Fruit fly (Drosophila melanogaster) whole organism, embryonic: Measurements from ENCODE around the gene Rbp4.

Experiments used
- ATbp ChIP-seq: fragments of 200-800 bp; sonication (Bioruptor generic); optimal IDR thresholded peaks from 2 replicates; lab custom pipeline; 2017; ENCODE audit warnings: missing biosample characterization, mild to moderate bottlenecking, missing genetic modification characterization, missing genetic modification reagents
- Abd-B ChIP-seq: fragments of 200-800 bp; sonication (Bioruptor generic); optimal IDR thresholded peaks from 2 replicates; lab custom pipeline; 2018; ENCODE audit warnings: missing biosample characterization, mild to moderate bottlenecking, missing genetic modification characterization, moderate library complexity
- Adf1 ChIP-seq: fragments of 200-800 bp; sonication (Bioruptor generic); IDR thresholded peaks from 2 replicates; pipeline ENCODE4 v1.3.6; 2022; ENCODE audit warnings: missing biosample characterization, missing genetic modification characterization
- Asciz ChIP-seq: fragments of 200-800 bp; sonication (Bioruptor generic); optimal IDR thresholded peaks from 2 replicates; lab custom pipeline; 2017; ENCODE audit warnings: missing biosample characterization, mild to moderate bottlenecking, missing genetic modification characterization, missing genetic modification reagents
- Blimp-1 ChIP-seq: fragments of 200-800 bp; sonication (Bioruptor generic); optimal IDR thresholded peaks from 3 replicates; lab custom pipeline; 2018; ENCODE audit warnings: missing biosample characterization, missing genetic modification characterization, mild to moderate bottlenecking, moderate library complexity, missing genetic modification reagents
- BtbVII ChIP-seq: fragments of 200-800 bp; sonication (Bioruptor generic); optimal IDR thresholded peaks from 3 replicates; lab custom pipeline; 2017; ENCODE audit warnings: missing biosample characterization, mild to moderate bottlenecking, missing genetic modification characterization
- CG10147 ChIP-seq: fragments of 200-800 bp; sonication (Bioruptor generic); optimal IDR thresholded peaks from 2 replicates; lab custom pipeline; 2019; ENCODE audit warnings: missing biosample characterization, mild to moderate bottlenecking, missing genetic modification characterization, moderate library complexity
- CG11085 ChIP-seq: fragments of 200-800 bp; sonication (Bioruptor generic); IDR thresholded peaks from 2 replicates; pipeline ENCODE4 v1.3.6; 2022; ENCODE audit warnings: missing biosample characterization, missing genetic modification characterization
- CG11398 ChIP-seq: fragments of 200-800 bp; sonication (Bioruptor generic); optimal IDR thresholded peaks from 2 replicates; lab custom pipeline; 2016; ENCODE audit warnings: missing biosample characterization, missing genetic modification characterization
- CG15073 ChIP-seq: fragments of 200-800 bp; sonication (Bioruptor generic); optimal IDR thresholded peaks from 2 replicates; lab custom pipeline; 2016; ENCODE audit warnings: missing biosample characterization, missing genetic modification characterization
- CG15514 ChIP-seq: fragments of 200-800 bp; sonication (Bioruptor generic); optimal IDR thresholded peaks from 3 replicates; lab custom pipeline; 2017; ENCODE audit warnings: missing biosample characterization, missing genetic modification characterization, mild to moderate bottlenecking, moderate library complexity, missing genetic modification reagents
- CG17612 ChIP-seq: fragments of 200-800 bp; sonication (Bioruptor generic); IDR thresholded peaks from 2 replicates; pipeline ENCODE4 v1.3.6; 2022; ENCODE audit warnings: missing biosample characterization, missing genetic modification characterization
- CG31441 ChIP-seq: fragments of 200-800 bp; sonication (Bioruptor generic); IDR thresholded peaks from 2 replicates; pipeline ENCODE4 v1.3.6; 2022; ENCODE audit warnings: missing biosample characterization, missing genetic modification characterization
- CG32532 ChIP-seq: fragments of 200-800 bp; sonication (Bioruptor generic); IDR thresholded peaks from 2 replicates; pipeline ENCODE4 v1.3.6; 2022; ENCODE audit warnings: missing biosample characterization, missing genetic modification characterization
- CG34422 ChIP-seq: fragments of 200-800 bp; sonication (Bioruptor generic); IDR thresholded peaks from 3 replicates; pipeline ENCODE4 v1.3.6; 2022; ENCODE audit warnings: missing biosample characterization, missing genetic modification characterization
- CG4707 ChIP-seq: fragments of 200-800 bp; sonication (Bioruptor generic); optimal IDR thresholded peaks from 2 replicates; lab custom pipeline; 2018; ENCODE audit warnings: missing biosample characterization, mild to moderate bottlenecking, missing genetic modification characterization, moderate library complexity
- CG6175 ChIP-seq: fragments of 200-800 bp; sonication (Bioruptor generic); IDR thresholded peaks from 3 replicates; pipeline ENCODE4 v1.3.6; 2022; ENCODE audit warnings: missing biosample characterization, missing genetic modification characterization
- CG6272 ChIP-seq: fragments of 200-800 bp; sonication (Bioruptor generic); IDR thresholded peaks from 2 replicates; pipeline ENCODE4 v1.3.6; 2022; ENCODE audit warnings: missing biosample characterization, missing genetic modification characterization
- CG7556 ChIP-seq: fragments of 200-800 bp; sonication (Bioruptor generic); optimal IDR thresholded peaks from 2 replicates; lab custom pipeline; 2017; ENCODE audit warnings: missing biosample characterization, mild to moderate bottlenecking, missing genetic modification characterization
- CG7987 ChIP-seq: fragments of 200-800 bp; sonication (Bioruptor generic); optimal IDR thresholded peaks from 2 replicates; lab custom pipeline; 2018; ENCODE audit warnings: missing biosample characterization, mild to moderate bottlenecking, missing genetic modification characterization, moderate library complexity
- CTCF ChIP-seq: fragments of 200-800 bp; sonication (Bioruptor generic); optimal IDR thresholded peaks from 2 replicates; lab custom pipeline; 2017; ENCODE audit warnings: missing biosample characterization, mild to moderate bottlenecking, missing genetic modification characterization, moderate library complexity
- Deaf1 ChIP-seq: fragments of 200-800 bp; optimal IDR thresholded peaks from 3 replicates; lab custom pipeline; 2019; ENCODE audit warnings: missing biosample characterization, mild to moderate bottlenecking, missing genetic modification characterization, moderate library complexity
- Dek ChIP-seq: fragments of 200-800 bp; sonication (Bioruptor generic); optimal IDR thresholded peaks from 3 replicates; lab custom pipeline; 2019; ENCODE audit warnings: missing biosample characterization, mild to moderate bottlenecking, missing genetic modification characterization, moderate library complexity
- Doc3 ChIP-seq: fragments of 200-800 bp; sonication (Bioruptor generic); IDR thresholded peaks from 3 replicates; pipeline ENCODE4 v1.3.6; 2022; ENCODE audit warnings: missing biosample characterization, missing genetic modification characterization; ENCODE audit not compliant: partially characterized antibody
- Hey ChIP-seq: fragments of 200-800 bp; sonication (Bioruptor generic); optimal IDR thresholded peaks from 3 replicates; lab custom pipeline; 2018; ENCODE audit warnings: missing biosample characterization, mild to moderate bottlenecking, missing genetic modification characterization
- Ptx1 ChIP-seq: fragments of 200-800 bp; sonication (Bioruptor generic); IDR thresholded peaks from 2 replicates; pipeline ENCODE4 v1.3.6; 2022; ENCODE audit warnings: missing biosample characterization, missing genetic modification characterization
- Rfx ChIP-seq: fragments of 200-800 bp; sonication (Bioruptor generic); IDR thresholded peaks from 2 replicates; pipeline ENCODE4 v1.3.6; 2022; ENCODE audit warnings: missing biosample characterization, missing genetic modification characterization
- Rx ChIP-seq: fragments of 200-800 bp; sonication (Bioruptor generic); IDR thresholded peaks from 2 replicates; pipeline ENCODE4 v1.3.6; 2022; ENCODE audit warnings: missing biosample characterization, missing genetic modification characterization
- Stat92E ChIP-seq, 3 experiments: fragments of >200 bp in 2 of 3; fragments of 200-800 bp in 1 of 3; sonication (Bioruptor generic) in 1 of 3; optimal IDR thresholded peaks; 2 replicates each; lab custom pipeline; 2017 to 2019; ENCODE audit warnings: missing biosample characterization in 3 of 3, missing genetic modification characterization in 3 of 3, mild to moderate bottlenecking in 1 of 3, moderate library complexity in 1 of 3
- Tbp ChIP-seq: fragments of >200 bp; optimal IDR thresholded peaks from 2 replicates; lab custom pipeline; 2018; ENCODE audit warnings: missing biosample characterization, missing genetic modification characterization
- aop ChIP-seq: fragments of 200-800 bp; sonication (Bioruptor generic); IDR thresholded peaks from 2 replicates; pipeline ENCODE4 v1.3.6; 2022; ENCODE audit warnings: missing biosample characterization, missing genetic modification characterization
- bab2 ChIP-seq: fragments of 200-800 bp; sonication (Bioruptor generic); optimal IDR thresholded peaks from 2 replicates; lab custom pipeline; 2016; ENCODE audit warnings: missing biosample characterization, missing genetic modification characterization
- bigmax ChIP-seq: fragments of 200-800 bp; sonication (Bioruptor generic); optimal IDR thresholded peaks from 2 replicates; lab custom pipeline; 2018; ENCODE audit warnings: missing biosample characterization, mild to moderate bottlenecking, missing genetic modification characterization
- cg ChIP-seq: fragments of 200-800 bp; sonication (Bioruptor generic); optimal IDR thresholded peaks from 3 replicates; lab custom pipeline; 2019; ENCODE audit warnings: missing biosample characterization, mild to moderate bottlenecking, missing genetic modification characterization, moderate library complexity
- chif ChIP-seq, 2 experiments: fragments of 200-800 bp; sonication (Bioruptor generic); optimal IDR thresholded peaks; 3 replicates each; lab custom pipeline; 2016; ENCODE audit warnings: missing biosample characterization in 2 of 2, missing genetic modification characterization in 2 of 2
- ems ChIP-seq: fragments of 200-800 bp; sonication (Bioruptor generic); optimal IDR thresholded peaks from 3 replicates; lab custom pipeline; 2016; ENCODE audit warnings: missing biosample characterization, missing genetic modification characterization
- grau ChIP-seq: fragments of 200-800 bp; optimal IDR thresholded peaks from 3 replicates; lab custom pipeline; 2019; ENCODE audit warnings: missing biosample characterization, mild to moderate bottlenecking, missing genetic modification characterization, moderate library complexity
- gsb ChIP-seq: fragments of 200-800 bp; sonication (Bioruptor generic); IDR thresholded peaks from 2 replicates; pipeline ENCODE4 v1.3.6; 2022; ENCODE audit warnings: missing biosample characterization, missing genetic modification characterization
- gsb-n ChIP-seq: fragments of 200-800 bp; sonication (Bioruptor generic); optimal IDR thresholded peaks from 3 replicates; lab custom pipeline; 2018; ENCODE audit warnings: missing biosample characterization, mild to moderate bottlenecking, missing genetic modification characterization
- kni ChIP-seq: fragments of 200-800 bp; sonication (Bioruptor generic); optimal IDR thresholded peaks from 3 replicates; lab custom pipeline; 2017; ENCODE audit warnings: mild to moderate bottlenecking, missing biosample characterization, missing genetic modification reagents, missing genetic modification characterization
- lov ChIP-seq, 2 experiments: fragments of 200-800 bp in 1 of 2; fragments of >200 bp in 1 of 2; sonication (Bioruptor generic) in 1 of 2; IDR thresholded peaks in 1 of 2; optimal IDR thresholded peaks in 1 of 2; 2 replicates in 1 of 2; 3 replicates in 1 of 2; pipeline versions ENCODE4 v1.3.6 to Lab custom; 2017 to 2022; ENCODE audit warnings: missing biosample characterization in 1 of 2, missing genetic modification characterization in 1 of 2
- maf-S ChIP-seq: fragments of 200-800 bp; sonication (Bioruptor generic); optimal IDR thresholded peaks from 2 replicates; lab custom pipeline; 2016; ENCODE audit warnings: missing biosample characterization, missing genetic modification characterization
- mirr ChIP-seq: fragments of 200-800 bp; sonication (Bioruptor generic); optimal IDR thresholded peaks from 3 replicates; lab custom pipeline; 2018; ENCODE audit warnings: missing biosample characterization, mild to moderate bottlenecking, missing genetic modification characterization
- psq ChIP-seq: fragments of 200-800 bp; sonication (Bioruptor generic); optimal IDR thresholded peaks from 2 replicates; lab custom pipeline; 2017; ENCODE audit warnings: missing biosample characterization, missing genetic modification characterization
- shn ChIP-seq: fragments of 200-800 bp; sonication (Bioruptor generic); optimal IDR thresholded peaks from 3 replicates; lab custom pipeline; 2016; ENCODE audit warnings: missing biosample characterization, missing genetic modification characterization
- sima ChIP-seq: fragments of 200-800 bp; sonication (Bioruptor generic); optimal IDR thresholded peaks from 2 replicates; lab custom pipeline; 2016; ENCODE audit warnings: missing biosample characterization, missing genetic modification characterization
- tx ChIP-seq: fragments of 200-800 bp; sonication (Bioruptor generic); optimal IDR thresholded peaks from 2 replicates; lab custom pipeline; 2016; ENCODE audit warnings: missing biosample characterization, missing genetic modification characterization
- vnd ChIP-seq: fragments of 200-800 bp; sonication (Bioruptor generic); IDR thresholded peaks from 3 replicates; pipeline ENCODE4 v1.3.6; 2022; ENCODE audit warnings: missing biosample characterization, missing genetic modification characterization; ENCODE audit not compliant: partially characterized antibody

Rbp4 gene

dm6 chr3R:13676137-13677086 lies 20.2 kb upstream of the Rbp4 start, which contains the start of the genes Lkb1 and CG9588 (continued):
- TF ChIP-seq CG11085 (GFP tag; lab: Robert Waterston, UW), result peak; percentile 69
- peak; percentile 81 for TF ChIP-seq CG34422
- peak; percentile 41; the same call in 1 of the 2 replicates for TF ChIP-seq CG6272
- TF ChIP-seq cg, result no peak
- TF ChIP-seq bab2 (GFP tag; lab: Kevin White, UChicago), result peak; percentile 55
- TF ChIP-seq Abd-B (GFP tag; lab: Kevin White, UChicago), result peak; percentile 55
- TF ChIP-seq Hey (tag; lab: Kevin White, UChicago), result no peak
- TF ChIP-seq grau, result no peak
- no peak for TF ChIP-seq bigmax
- TF ChIP-seq Adf1 (GFP tag; lab: Robert Waterston, UW), result no peak
- TF ChIP-seq Asciz (GFP tag; lab: Kevin White, UChicago), result no peak
- peak; percentile 59 for TF ChIP-seq CG15514 (GFP tag; lab: Kevin White, UChicago)
- TF ChIP-seq mirr, result no peak
- TF ChIP-seq Rx (GFP tag; lab: Robert Waterston, UW), result peak; percentile 87
- TF ChIP-seq gsb (GFP tag; lab: Robert Waterston, UW), result peak; percentile 70
- peak; percentile 85 for TF ChIP-seq Rfx
- no peak for TF ChIP-seq psq (GFP tag; lab: Kevin White, UChicago)
- no peak for TF ChIP-seq ATbp (GFP tag; lab: Kevin White, UChicago)
- TF ChIP-seq Dek, result no peak
- TF ChIP-seq ems, result peak; percentile 31
- TF ChIP-seq CG32532 (GFP tag; lab: Robert Waterston, UW), result peak; percentile 81
- no peak for TF ChIP-seq lov (optimal IDR thresholded peaks at IDR 0.05; lab: Kevin White, UChicago)
- peak; percentile 75; the same call in 2 of the 3 replicates for TF ChIP-seq lov (GFP tag; IDR thresholded peaks at IDR 0.05; lab: Robert Waterston, UW)
- TF ChIP-seq CG7556 (GFP tag; lab: Kevin White, UChicago), result peak; percentile 28
- TF ChIP-seq CG15073 (GFP tag; lab: Kevin White, UChicago), result no peak
- TF ChIP-seq CG11398 (GFP tag; lab: Kevin White, UChicago), result no peak
- TF ChIP-seq Stat92E (GFP tag; optimal IDR thresholded peaks at IDR 0.05; lab: Kevin White, UChicago), result no peak
- no peak for TF ChIP-seq aop
- TF ChIP-seq shn (GFP tag; lab: Kevin White, UChicago), result peak; percentile 45
- no peak for TF ChIP-seq Deaf1 (tag; lab: Kevin White, UChicago)
- TF ChIP-seq BtbVII (GFP tag; lab: Kevin White, UChicago), result no peak
- no peak for TF ChIP-seq CG4707 (GFP tag; lab: Kevin White, UChicago)
- peak; percentile 83 for TF ChIP-seq Ptx1 (GFP tag; lab: Robert Waterston, UW)
- no peak for TF ChIP-seq gsb-n (tag; lab: Kevin White, UChicago)
- no peak for TF ChIP-seq sima (GFP tag; lab: Kevin White, UChicago)
- TF ChIP-seq CG31441 (GFP tag; lab: Robert Waterston, UW), result no peak
- peak; percentile 46 to 52 for TF ChIP-seq chif (GFP tag; optimal IDR thresholded peaks at IDR 0.05; lab: Kevin White, UChicago)
- peak; percentile 57; the same call in 1 of the 3 replicates for TF ChIP-seq CG6175
- TF ChIP-seq Doc3 (GFP tag; lab: Robert Waterston, UW), result no peak
- TF ChIP-seq CG7987, result no peak
- peak; percentile 47; the same call in 1 of the 2 replicates for TF ChIP-seq CG17612 (GFP tag; lab: Robert Waterston, UW)
- peak; percentile 1 for TF ChIP-seq tx (GFP tag; lab: Kevin White, UChicago)
- no peak for TF ChIP-seq Tbp (GFP tag; lab: Kevin White, UChicago)
- no peak for TF ChIP-seq Blimp-1 (GFP tag; lab: Kevin White, UChicago)
- peak; percentile 26 for TF ChIP-seq maf-S (GFP tag; lab: Kevin White, UChicago)
- no peak for TF ChIP-seq CG10147
- no peak for TF ChIP-seq vnd
- TF ChIP-seq CTCF (GFP tag; lab: Kevin White, UChicago), result peak; percentile 71
- no peak for TF ChIP-seq kni (GFP tag; lab: Kevin White, UChicago)
